Worm (Caenorhabditis elegans) whole organism, late embryonic: ENCODE measurements around the gene nspc-16.

Experiments
- C08G9.2 ChIP-seq: sonication (generic microtip); optimal IDR thresholded peaks from 2 replicates; lab custom pipeline; 2016; ENCODE audit warnings: mild to moderate bottlenecking, missing genetic modification characterization, moderate library complexity, missing compliant biosample characterization
- C38D4.7 ChIP-seq: fragments of 200-800 bp; sonication (Bioruptor generic); optimal IDR thresholded peaks from 2 replicates; lab custom pipeline; 2018; ENCODE audit warnings: mild to moderate bottlenecking, missing genetic modification characterization, moderate library complexity, missing compliant biosample characterization
- F13H6.1 ChIP-seq: sonication (generic microtip); optimal IDR thresholded peaks from 2 replicates; lab custom pipeline; 2016; ENCODE audit warnings: missing genetic modification characterization, missing compliant biosample characterization
- K02D7.2 ChIP-seq: sonication (generic microtip); optimal IDR thresholded peaks from 2 replicates; lab custom pipeline; 2017; ENCODE audit warnings: mild to moderate bottlenecking, missing genetic modification characterization, missing compliant biosample characterization
- T23F11.4 ChIP-seq: fragments of 200-800 bp; sonication (Bioruptor generic); optimal IDR thresholded peaks from 2 replicates; lab custom pipeline; 2018; ENCODE audit warnings: mild to moderate bottlenecking, missing genetic modification characterization, missing compliant biosample characterization
- ahr-1 ChIP-seq: sonication (generic microtip); optimal IDR thresholded peaks from 2 replicates; lab custom pipeline; 2016; ENCODE audit warnings: missing genetic modification characterization, missing compliant biosample characterization
- ama-1 ChIP-seq: fragments of 150-350 bp; optimal IDR thresholded peaks from 2 replicates; lab custom pipeline; 2014
- ceh-14 ChIP-seq: sonication (generic microtip); optimal IDR thresholded peaks from 2 replicates; lab custom pipeline; 2016; ENCODE audit warnings: missing genotype, missing genetic modification characterization, missing compliant biosample characterization
- ceh-18 ChIP-seq: sonication (generic microtip); optimal IDR thresholded peaks from 2 replicates; lab custom pipeline; 2016; ENCODE audit warnings: missing genetic modification characterization, missing compliant biosample characterization
- ceh-19 ChIP-seq: fragments of 200-800 bp; sonication (Bioruptor generic); optimal IDR thresholded peaks from 2 replicates; lab custom pipeline; 2018; ENCODE audit warnings: mild to moderate bottlenecking, missing genetic modification characterization, missing compliant biosample characterization
- ceh-22 ChIP-seq: sonication (generic microtip); optimal IDR thresholded peaks from 2 replicates; lab custom pipeline; 2017; ENCODE audit warnings: missing biosample characterization, missing genetic modification characterization
- ceh-30 ChIP-seq: fragments of 150-350 bp; optimal IDR thresholded peaks from 2 replicates; lab custom pipeline; 2014; ENCODE audit warnings: missing biosample characterization, missing genetic modification characterization
- ceh-48 ChIP-seq: sonication (generic microtip); optimal IDR thresholded peaks from 2 replicates; lab custom pipeline; 2016; ENCODE audit warnings: missing genetic modification characterization, inconsistent platforms, missing compliant biosample characterization
- ceh-9 ChIP-seq: sonication (generic microtip); optimal IDR thresholded peaks from 2 replicates; lab custom pipeline; 2016; ENCODE audit warnings: mild to moderate bottlenecking, missing genetic modification characterization, inconsistent platforms, missing compliant biosample characterization
- che-1 ChIP-seq: sonication (generic microtip); optimal IDR thresholded peaks from 2 replicates; lab custom pipeline; 2016; ENCODE audit warnings: mild to moderate bottlenecking, missing genetic modification characterization, missing compliant biosample characterization
- dve-1 ChIP-seq: sonication (generic microtip); optimal IDR thresholded peaks from 2 replicates; lab custom pipeline; 2017; ENCODE audit warnings: antibody characterized with exemption, mild to moderate bottlenecking, missing genetic modification characterization, missing compliant biosample characterization
- elt-2 ChIP-seq: sonication (generic microtip); optimal IDR thresholded peaks from 2 replicates; lab custom pipeline; 2016; ENCODE audit warnings: missing genetic modification reagents, missing genetic modification characterization, missing compliant biosample characterization
- elt-4 ChIP-seq: sonication (generic microtip); optimal IDR thresholded peaks from 2 replicates; lab custom pipeline; 2016; ENCODE audit warnings: missing genetic modification characterization, missing compliant biosample characterization
- ets-4 ChIP-seq: sonication (generic microtip); optimal IDR thresholded peaks from 2 replicates; lab custom pipeline; 2016; ENCODE audit warnings: missing genetic modification characterization, missing compliant biosample characterization
- fax-1 ChIP-seq: sonication (generic microtip); optimal IDR thresholded peaks from 2 replicates; lab custom pipeline; 2016; ENCODE audit warnings: missing genotype, missing genetic modification characterization, missing compliant biosample characterization
- fkh-6 ChIP-seq: sonication (generic microtip); optimal IDR thresholded peaks from 2 replicates; lab custom pipeline; 2016; ENCODE audit warnings: missing genetic modification characterization, missing compliant biosample characterization
- gmeb-2 ChIP-seq: sonication (generic microtip); optimal IDR thresholded peaks from 2 replicates; lab custom pipeline; 2016; ENCODE audit warnings: missing genetic modification characterization, inconsistent platforms, missing compliant biosample characterization
- hlh-15 ChIP-seq: sonication (generic microtip); optimal IDR thresholded peaks from 2 replicates; lab custom pipeline; 2016; ENCODE audit warnings: missing genetic modification characterization, missing compliant biosample characterization
- hlh-6 ChIP-seq: sonication (generic microtip); optimal IDR thresholded peaks from 2 replicates; lab custom pipeline; 2016; ENCODE audit warnings: missing genotype, missing genetic modification characterization, missing compliant biosample characterization
- hlh-8 ChIP-seq: sonication (generic microtip); optimal IDR thresholded peaks from 2 replicates; lab custom pipeline; 2016; ENCODE audit warnings: missing genotype, missing genetic modification characterization, missing compliant biosample characterization
- lim-6 ChIP-seq: sonication (generic microtip); optimal IDR thresholded peaks from 2 replicates; lab custom pipeline; 2016; ENCODE audit warnings: missing genetic modification characterization, missing compliant biosample characterization
- madf-2 ChIP-seq: sonication (generic microtip); optimal IDR thresholded peaks from 2 replicates; lab custom pipeline; 2017; ENCODE audit warnings: missing genetic modification characterization, missing compliant biosample characterization
- nfya-1 ChIP-seq: sonication (generic microtip); optimal IDR thresholded peaks from 2 replicates; lab custom pipeline; 2017; ENCODE audit warnings: missing genetic modification characterization, mild to moderate bottlenecking, missing compliant biosample characterization, antibody characterized with exemption, moderate library complexity
- nhr-11 ChIP-seq: fragments of 150-350 bp; optimal IDR thresholded peaks from 2 replicates; lab custom pipeline; 2014; ENCODE audit warnings: missing biosample characterization, missing genetic modification characterization
- nhr-232 ChIP-seq: sonication (generic microtip); optimal IDR thresholded peaks from 2 replicates; lab custom pipeline; 2016; ENCODE audit warnings: missing genetic modification characterization, missing compliant biosample characterization
- npax-4 ChIP-seq: sonication (generic microtip); optimal IDR thresholded peaks from 2 replicates; lab custom pipeline; 2016; ENCODE audit warnings: missing genetic modification characterization, missing compliant biosample characterization
- odd-2 ChIP-seq: sonication (generic microtip); optimal IDR thresholded peaks from 2 replicates; lab custom pipeline; 2017; ENCODE audit warnings: antibody characterized with exemption, mild to moderate bottlenecking, missing genetic modification characterization, missing compliant biosample characterization
- pag-3 ChIP-seq: sonication (generic microtip); optimal IDR thresholded peaks from 2 replicates; lab custom pipeline; 2016; ENCODE audit warnings: missing compliant biosample characterization, missing genetic modification characterization, borderline replicate concordance
- pat-9 ChIP-seq: fragments of 200-800 bp; sonication (Bioruptor generic); optimal IDR thresholded peaks from 2 replicates; lab custom pipeline; 2018; ENCODE audit warnings: mild to moderate bottlenecking, missing genetic modification characterization, moderate library complexity, missing compliant biosample characterization
- pax-1 ChIP-seq: fragments of 150-350 bp; optimal IDR thresholded peaks from 2 replicates; lab custom pipeline; 2014; ENCODE audit warnings: missing biosample characterization, missing genetic modification characterization
- pha-2 ChIP-seq: sonication (generic microtip); optimal IDR thresholded peaks from 2 replicates; lab custom pipeline; 2017; ENCODE audit warnings: mild to moderate bottlenecking, missing genetic modification characterization, missing compliant biosample characterization
- pros-1 ChIP-seq: fragments of 150-350 bp; optimal IDR thresholded peaks from 2 replicates; lab custom pipeline; 2014; ENCODE audit warnings: missing biosample characterization, missing genetic modification reagents, missing genetic modification characterization
- ref-2 ChIP-seq: sonication (generic microtip); optimal IDR thresholded peaks from 2 replicates; lab custom pipeline; 2016; ENCODE audit warnings: missing genetic modification characterization, missing compliant biosample characterization
- rnt-1 ChIP-seq: sonication (generic microtip); optimal IDR thresholded peaks from 2 replicates; lab custom pipeline; 2016; ENCODE audit warnings: missing genetic modification characterization, missing compliant biosample characterization
- sdc-2 ChIP-seq: sonication (generic microtip); optimal IDR thresholded peaks from 2 replicates; lab custom pipeline; 2016; ENCODE audit warnings: missing genotype, missing genetic modification characterization, missing compliant biosample characterization
- syd-9 ChIP-seq: sonication (generic microtip); optimal IDR thresholded peaks from 2 replicates; lab custom pipeline; 2016; ENCODE audit warnings: mild to moderate bottlenecking, missing genetic modification characterization, moderate library complexity, missing compliant biosample characterization
- tbx-7 ChIP-seq: sonication (generic microtip); optimal IDR thresholded peaks from 2 replicates; lab custom pipeline; 2016; ENCODE audit warnings: missing genotype, missing genetic modification characterization, missing compliant biosample characterization
- ttx-3 ChIP-seq: sonication (generic microtip); optimal IDR thresholded peaks from 2 replicates; lab custom pipeline; 2016; ENCODE audit warnings: missing genetic modification reagents, missing genetic modification characterization, missing compliant biosample characterization
- unc-3 ChIP-seq, 2 experiments: fragments of 200-800 bp in 1 of 2; sonication (Bioruptor generic) in 1 of 2; sonication (generic microtip) in 1 of 2; conservative IDR thresholded peaks in 1 of 2; optimal IDR thresholded peaks in 1 of 2; 2 replicates each; pipeline versions ENCODE4 v1.3.6 to Lab custom; 2016 to 2022; ENCODE audit warnings: missing compliant biosample characterization in 2 of 2, missing genetic modification characterization in 2 of 2, missing genetic modification reagents in 1 of 2
- unc-42 ChIP-seq: sonication (generic microtip); optimal IDR thresholded peaks from 2 replicates; lab custom pipeline; 2016; ENCODE audit warnings: missing genotype, missing genetic modification characterization, missing compliant biosample characterization
- unc-55 ChIP-seq: sonication (generic microtip); optimal IDR thresholded peaks from 2 replicates; lab custom pipeline; 2017; ENCODE audit warnings: missing biosample characterization, missing genetic modification reagents, missing genetic modification characterization
- unc-86 ChIP-seq: sonication (generic microtip); optimal IDR thresholded peaks from 2 replicates; lab custom pipeline; 2016; ENCODE audit warnings: missing genetic modification characterization, missing compliant biosample characterization
- ztf-16 ChIP-seq: sonication (generic microtip); optimal IDR thresholded peaks from 2 replicates; lab custom pipeline; 2017; ENCODE audit warnings: missing genetic modification characterization, missing compliant biosample characterization

Gene nspc-16

DNA sequence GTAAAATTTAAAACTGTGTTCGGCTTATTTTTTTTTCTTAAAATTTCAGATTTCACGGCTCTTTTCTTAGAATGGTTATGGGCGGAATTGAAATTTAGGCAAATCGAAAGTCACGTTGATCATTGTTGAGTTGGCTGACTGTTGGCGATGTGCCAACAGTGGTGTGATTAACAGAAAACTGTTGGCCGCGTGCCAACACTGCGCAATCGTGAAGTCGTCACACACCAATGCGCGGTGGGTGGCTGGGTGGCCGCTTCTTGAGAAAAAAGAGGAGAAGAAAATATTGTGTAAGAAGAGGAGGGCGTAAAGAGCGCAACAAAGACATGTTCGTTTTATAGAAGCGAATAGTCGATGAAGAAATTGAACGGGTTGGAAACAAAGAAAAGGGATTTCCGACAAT, 32.3 kb upstream of the nspc-16 start (continued):
- no peak for TF ChIP-seq ttx-3 (tag; lab: Kevin White, UChicago)
- TF ChIP-seq unc-55: no peak
- TF ChIP-seq elt-4 (tag; lab: Kevin White, UChicago): no peak
- no peak for TF ChIP-seq K02D7.2 (tag; lab: Kevin White, UChicago)
- TF ChIP-seq ceh-14 (tag; lab: Kevin White, UChicago): no peak
- TF ChIP-seq unc-3 (GFP tag; conservative IDR thresholded peaks at IDR 0.05; lab: Robert Waterston, UW): no peak
- TF ChIP-seq unc-3 (tag; optimal IDR thresholded peaks at IDR 0.05; lab: Kevin White, UChicago): no peak
- peak; percentile 16 for TF ChIP-seq nfya-1 (tag; lab: Kevin White, UChicago)
- TF ChIP-seq nhr-232: no peak
- peak; percentile 68 for TF ChIP-seq ama-1 (lab: Kevin White, UChicago)
- TF ChIP-seq hlh-15: no peak
- peak; percentile 3 for TF ChIP-seq unc-42 (tag; lab: Kevin White, UChicago)
- no peak for TF ChIP-seq C38D4.7 (GFP tag; lab: Kevin White, UChicago)
- peak; percentile 13 for TF ChIP-seq elt-2 (tag; lab: Kevin White, UChicago)
- no peak for TF ChIP-seq dve-1 (tag; lab: Kevin White, UChicago)
- no peak for TF ChIP-seq ceh-48 (tag; lab: Kevin White, UChicago)
- no peak for TF ChIP-seq pat-9 (tag; lab: Kevin White, UChicago)
- no peak for TF ChIP-seq lim-6 (tag; lab: Kevin White, UChicago)
- TF ChIP-seq F13H6.1 (tag; lab: Kevin White, UChicago): no peak
- no peak for TF ChIP-seq C08G9.2 (tag; lab: Kevin White, UChicago)
- TF ChIP-seq ceh-18 (tag; lab: Kevin White, UChicago): no peak
- TF ChIP-seq ceh-22 (tag; lab: Kevin White, UChicago): no peak
- no peak for TF ChIP-seq unc-86
- TF ChIP-seq ceh-30: no peak
- TF ChIP-seq ceh-9 (tag; lab: Kevin White, UChicago): no peak
- TF ChIP-seq nhr-11 (tag; lab: Kevin White, UChicago): no peak
- TF ChIP-seq odd-2 (tag; lab: Kevin White, UChicago): no peak
- TF ChIP-seq fax-1 (tag; lab: Kevin White, UChicago): no peak
- TF ChIP-seq pha-2 (tag; lab: Kevin White, UChicago): no peak
- TF ChIP-seq ref-2 (tag; lab: Kevin White, UChicago): peak; percentile 38

DNA sequence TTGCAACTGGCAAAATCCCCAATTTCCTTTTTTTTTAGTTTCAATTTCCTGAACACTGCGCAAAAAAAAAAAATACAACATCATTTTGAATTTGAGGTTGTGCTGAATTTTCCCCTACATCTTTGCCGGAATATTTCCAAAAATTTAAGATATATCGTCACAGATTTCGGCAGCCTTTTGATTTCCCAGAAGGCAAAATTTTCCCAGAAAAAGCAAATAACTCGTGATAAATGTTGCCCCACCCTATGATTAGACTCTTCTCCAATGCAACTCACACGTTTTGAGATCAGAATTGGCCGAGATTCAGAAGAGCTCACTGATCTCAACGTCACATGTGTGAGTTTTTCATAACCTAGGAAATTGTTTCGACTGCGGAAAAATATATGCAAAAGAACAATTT, 30.9 kb upstream of the nspc-16 start:
- TF ChIP-seq odd-2 (tag; lab: Kevin White, UChicago): no peak
- TF ChIP-seq ets-4 (tag; lab: Kevin White, UChicago): no peak
- TF ChIP-seq T23F11.4 (GFP tag; lab: Kevin White, UChicago): no peak
- no peak for TF ChIP-seq che-1
- no peak for TF ChIP-seq hlh-8 (tag; lab: Kevin White, UChicago)
- no peak for TF ChIP-seq nhr-232
- TF ChIP-seq hlh-6 (tag; lab: Kevin White, UChicago): no peak
- no peak for TF ChIP-seq K02D7.2 (tag; lab: Kevin White, UChicago)
- no peak for TF ChIP-seq madf-2 (tag; lab: Kevin White, UChicago)
- TF ChIP-seq unc-42 (tag; lab: Kevin White, UChicago): no peak
- no peak for TF ChIP-seq ahr-1 (tag; lab: Kevin White, UChicago)
- no peak for TF ChIP-seq npax-4 (tag; lab: Kevin White, UChicago)
- TF ChIP-seq rnt-1 (tag; lab: Kevin White, UChicago): no peak
- no peak for TF ChIP-seq gmeb-2 (tag; lab: Kevin White, UChicago)
- TF ChIP-seq, all 69 proteins: peak for 0

DNA sequence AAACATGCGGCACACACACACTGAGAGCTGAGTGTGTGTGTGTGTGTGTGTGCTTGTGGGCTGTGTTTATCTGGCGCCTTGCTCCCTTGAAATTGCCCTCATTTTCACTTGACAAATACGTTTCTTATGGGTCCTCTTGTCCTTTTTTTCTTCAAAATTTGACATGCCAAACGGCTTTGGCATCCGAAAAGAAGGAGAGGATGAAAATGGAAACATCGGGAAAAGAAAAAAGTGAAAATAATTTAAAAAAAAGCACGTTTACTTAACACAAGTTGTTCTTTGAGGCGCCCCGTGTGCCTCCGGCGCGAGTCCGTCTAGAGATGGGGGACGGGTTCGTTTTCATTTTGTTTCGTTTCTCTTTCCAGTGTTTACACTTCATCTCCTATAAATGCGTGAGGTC, 28.3 kb upstream of the nspc-16 start:
- TF ChIP-seq syd-9 (tag; lab: Kevin White, UChicago) (no peak), sdc-2 (no peak), ceh-19 (GFP tag; lab: Kevin White, UChicago) (no peak), tbx-7 (no peak), ama-1 (lab: Kevin White, UChicago) (no peak), pax-1 (tag; lab: Kevin White, UChicago) (no peak), unc-3 (GFP tag; conservative IDR thresholded peaks at IDR 0.05; lab: Robert Waterston, UW) (no peak), unc-3 (tag; optimal IDR thresholded peaks at IDR 0.05; lab: Kevin White, UChicago) (no peak), odd-2 (tag; lab: Kevin White, UChicago) (no peak), pros-1 (tag; lab: Kevin White, UChicago) (no peak), fkh-6 (tag; lab: Kevin White, UChicago) (no peak), elt-2 (tag; lab: Kevin White, UChicago) (no peak), ztf-16 (tag; lab: Kevin White, UChicago) (no peak), lim-6 (tag; lab: Kevin White, UChicago) (no peak), ref-2 (tag; lab: Kevin White, UChicago) (no peak), unc-86 (no peak), hlh-8 (tag; lab: Kevin White, UChicago) (no peak), pag-3 (tag; lab: Kevin White, UChicago) (no peak), madf-2 (tag; lab: Kevin White, UChicago) (no peak), T23F11.4 (GFP tag; lab: Kevin White, UChicago) (no peak), pat-9 (tag; lab: Kevin White, UChicago) (no peak)
- TF ChIP-seq, all 69 proteins: peak for 0
